Fruit fly (Drosophila melanogaster): ENCODE results near the gene CG17726.
A peak's percentile ranks its signal among the peaks of the same experiment; 100 is the strongest.

The CG17726 gene

DNA sequence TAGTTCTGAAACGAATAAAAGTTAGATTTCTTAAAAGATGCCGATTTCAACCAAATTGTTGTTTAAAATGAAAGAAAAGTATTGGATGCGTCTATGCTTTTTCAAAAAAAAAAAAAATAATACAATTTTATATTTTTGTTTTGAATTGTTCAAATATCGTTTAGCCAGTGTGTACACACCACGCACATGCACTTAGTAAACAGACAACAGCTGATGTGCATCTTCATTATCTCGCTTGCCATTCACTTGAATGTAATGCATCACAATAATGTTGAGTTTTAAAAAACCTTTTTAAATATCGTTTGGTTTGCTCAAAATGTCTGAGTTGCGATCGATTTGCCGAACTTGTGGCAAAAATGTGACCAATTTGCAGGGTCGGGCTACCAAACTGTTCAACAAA lies 9.5 kb downstream of the CG17726 start, which contains the start of gene CG31441 (continued):
- no peak for TF ChIP-seq mam (GFP tag; optimal IDR thresholded peaks at IDR 0.05)

dm6 chr3R:11237598-11237997 lies 11.0 kb downstream of the CG17726 start, which contains the start of gene CG31388:
CG31388 (plus strand) TSS chr3R:11237815.
- TF ChIP-seq pros (GFP tag; optimal IDR thresholded peaks at IDR 0.05) (no peak), onecut (GFP tag; IDR thresholded peaks at IDR 0.05) (peak; percentile 32; the same call in 1 of the 2 replicates), CG2875 (GFP tag; optimal IDR thresholded peaks at IDR 0.05) (no peak), Nf-YA (GFP tag; IDR thresholded peaks at IDR 0.05) (no peak), Pdp1 (GFP tag; optimal IDR thresholded peaks at IDR 0.05) (peak in 1 of 2 experiments; percentile 9), CG6765 (GFP tag; optimal IDR thresholded peaks at IDR 0.05) (no peak), Meics (GFP tag; optimal IDR thresholded peaks at IDR 0.05) (no peak), CG16779 (GFP tag; IDR thresholded peaks at IDR 0.05) (no peak), CG6254 (GFP tag; optimal IDR thresholded peaks at IDR 0.05) (no peak), CG17385 (GFP tag; optimal IDR thresholded peaks at IDR 0.05) (peak; percentile 98), lola (GFP tag; optimal IDR thresholded peaks at IDR 0.05) (no peak), E2f2 (GFP tag; IDR thresholded peaks at IDR 0.05) (peak; percentile 93), CG12769 (tag; optimal IDR thresholded peaks at IDR 0.05) (no peak), CG1792 (GFP tag; optimal IDR thresholded peaks at IDR 0.05) (no peak), CG3838 (GFP tag; optimal IDR thresholded peaks at IDR 0.05) (no peak), CG31388 (GFP tag; optimal IDR thresholded peaks at IDR 0.05) (no peak), croc (GFP tag; conservative IDR thresholded peaks at IDR 0.05) (no peak), CG13287 (GFP tag; IDR thresholded peaks at IDR 0.05; ENCODE audit: partially characterized antibody) (peak; percentile 28; the same call in 1 of the 2 replicates), CG4404 (GFP tag; IDR thresholded peaks at IDR 0.05) (no peak), CG6791 (GFP tag; IDR thresholded peaks at IDR 0.05; ENCODE audit: partially characterized antibody) (no peak), CG14710 (tag; optimal IDR thresholded peaks at IDR 0.05) (peak; percentile 95), Myb (GFP tag; optimal IDR thresholded peaks at IDR 0.05) (peak; percentile 61), CG33213 (GFP tag; optimal IDR thresholded peaks at IDR 0.05) (no peak), run (tag; optimal IDR thresholded peaks at IDR 0.05) (no peak), CG9609 (GFP tag; optimal IDR thresholded peaks at IDR 0.05) (no peak), gcm2 (GFP tag; optimal IDR thresholded peaks at IDR 0.05) (no peak), HLH3B (GFP tag; IDR thresholded peaks at IDR 0.05) (no peak), vfl (GFP tag; optimal IDR thresholded peaks at IDR 0.05) (no peak), kni (GFP tag; optimal IDR thresholded peaks at IDR 0.05) (no peak), MESR4 (GFP tag; optimal IDR thresholded peaks at IDR 0.05) (peak; percentile 83), so (GFP tag; IDR thresholded peaks at IDR 0.05) (no peak), Aef1 (GFP tag; IDR thresholded peaks at IDR 0.05) (no peak), CG17829 (tag; optimal IDR thresholded peaks at IDR 0.05) (no peak), CG18262 (tag; optimal IDR thresholded peaks at IDR 0.05) (no peak), pan (optimal IDR thresholded peaks at IDR 0.05) (no peak), pan (GFP tag; optimal IDR thresholded peaks at IDR 0.05 in 1 of 2, IDR thresholded peaks at IDR 0.05 in 1 of 2) (peak in 1 of 2 experiments; percentile 23), sob (GFP tag; IDR thresholded peaks at IDR 0.05) (no peak), bbx (GFP tag; IDR thresholded peaks at IDR 0.05; ENCODE audit: partially characterized antibody) (peak; percentile 19; the same call in 1 of the 2 replicates), Lhr (GFP tag; optimal IDR thresholded peaks at IDR 0.05) (no peak), pzg (GFP tag; optimal IDR thresholded peaks at IDR 0.05) (peak; percentile 71), sim (GFP tag; IDR thresholded peaks at IDR 0.05) (no peak), CG17612 (GFP tag; IDR thresholded peaks at IDR 0.05) (no peak), CG31224 (GFP tag; IDR thresholded peaks at IDR 0.05) (no peak), sqz (GFP tag; optimal IDR thresholded peaks at IDR 0.05) (no peak), Poxn (GFP tag; IDR thresholded peaks at IDR 0.05) (no peak), usp (GFP tag; optimal IDR thresholded peaks at IDR 0.05) (no peak), CG7372 (GFP tag; IDR thresholded peaks at IDR 0.05) (no peak), CG7271 (tag; optimal IDR thresholded peaks at IDR 0.05) (no peak)

Measured in whole organism, embryonic.